Worm (Caenorhabditis elegans): ENCODE data around the gene F52D2.6.

- TF ChIP-seq mep-1 (tag; optimal IDR thresholded peaks at IDR 0.05), result no peak
- TF ChIP-seq ces-1 (GFP tag; optimal IDR thresholded peaks at IDR 0.05), result no peak
- TF ChIP-seq nhr-76 (tag; optimal IDR thresholded peaks at IDR 0.05), result no peak
Measured at ce11 chrX:1981654-1982053, 5.9 kb downstream of the F52D2.6 start.

Measured in whole organism, mixed stage, embryonic.